Fruit fly (Drosophila melanogaster) whole organism, wandering third instar larva: ENCODE measurements around the gene btsz.
A peak's percentile ranks its signal among the peaks of the same experiment; 100 is the strongest.

ENCODE experiments used
- GATAd ChIP-seq: sonication (Bioruptor generic); optimal IDR thresholded peaks from 2 replicates; lab custom pipeline; 2016; ENCODE audit warnings: missing biosample characterization, missing genetic modification characterization
- HLH106 ChIP-seq: fragments of 200-800 bp; optimal IDR thresholded peaks from 3 replicates; lab custom pipeline; 2019; ENCODE audit warnings: missing biosample characterization, mild to moderate bottlenecking, missing genetic modification characterization, moderate library complexity
- Hr78 ChIP-seq: fragments of >200 bp; optimal IDR thresholded peaks from 2 replicates; lab custom pipeline; 2017; ENCODE audit warnings: missing biosample characterization, missing genetic modification characterization
- Jra ChIP-seq: sonication (Bioruptor generic); optimal IDR thresholded peaks from 2 replicates; lab custom pipeline; 2016; ENCODE audit warnings: missing biosample characterization, missing genetic modification characterization
- Mio ChIP-seq: sonication (Bioruptor generic); optimal IDR thresholded peaks from 2 replicates; lab custom pipeline; 2016; ENCODE audit warnings: missing biosample characterization, missing genetic modification characterization
- Myc ChIP-seq: fragments of >200 bp; optimal IDR thresholded peaks from 2 replicates; lab custom pipeline; 2017
- dl ChIP-seq, 2 experiments: fragments of 175-275, 200-275 bp in 1 of 2; fragments of 200-275 bp in 1 of 2; sonication (Bioruptor generic); optimal IDR thresholded peaks; lab custom pipeline; 2018; ENCODE audit warnings: mild to moderate bottlenecking in 2 of 2, missing biosample characterization in 2 of 2, missing genetic modification characterization in 2 of 2, moderate library complexity in 2 of 2; ENCODE audit not compliant: partially characterized antibody in 2 of 2, insufficient read depth in 1 of 2
- lola ChIP-seq: fragments of >200 bp; optimal IDR thresholded peaks from 2 replicates; lab custom pipeline; 2017; ENCODE audit warnings: missing biosample characterization, missing genetic modification characterization
- usp ChIP-seq: fragments of >200 bp; optimal IDR thresholded peaks from 2 replicates; lab custom pipeline; 2017; ENCODE audit warnings: missing biosample characterization, missing genetic modification characterization

- TF ChIP-seq Myc (lab: Kevin White, UChicago), result peak; percentile 79
- TF ChIP-seq Jra, result no peak
- no peak for TF ChIP-seq usp (GFP tag; lab: Kevin White, UChicago)
- no peak for TF ChIP-seq Mio
- peak; percentile 79 for TF ChIP-seq HLH106 (tag; lab: Kevin White, UChicago)
- TF ChIP-seq Hr78 (GFP tag; lab: Kevin White, UChicago), result no peak
- no peak for TF ChIP-seq lola (GFP tag; lab: Kevin White, UChicago)
- TF ChIP-seq GATAd (GFP tag; lab: Kevin White, UChicago), result peak; percentile 20
- no peak for TF ChIP-seq dl (GFP tag; optimal IDR thresholded peaks at IDR 0.05; lab: Kevin White, UChicago; ENCODE audit: insufficient read depth in 1 of 2, partially characterized antibody in 2 of 2)
These were observed 10.8 kb upstream of the btsz start, which contains the start of the genes Rrp6, CG33331 and CG33332 for dm6 chr3R:14886011-14886534.
